Fruit fly (Drosophila melanogaster): Measurements from ENCODE around the gene grp.

Gene grp

dm6 chr2L:16676651-16677359, 3.0 kb upstream of the grp start, which contains the start of the genes Trpgamma and her (continued):
- no peak for TF ChIP-seq gsb-n (tag; optimal IDR thresholded peaks at IDR 0.05)
- peak; percentile 81 for TF ChIP-seq Sry-δ (GFP tag; optimal IDR thresholded peaks at IDR 0.05)
- peak; percentile 11 for TF ChIP-seq CG8924 (tag; optimal IDR thresholded peaks at IDR 0.05)
- TF ChIP-seq Chrac-16 (GFP tag; optimal IDR thresholded peaks at IDR 0.05), result no peak
- no peak for TF ChIP-seq salm (tag; optimal IDR thresholded peaks at IDR 0.05)
- TF ChIP-seq chif (GFP tag; optimal IDR thresholded peaks at IDR 0.05), result no peak
- TF ChIP-seq Oli (tag; optimal IDR thresholded peaks at IDR 0.05), result no peak
- TF ChIP-seq Usf (GFP tag; optimal IDR thresholded peaks at IDR 0.05), result no peak
- no peak for TF ChIP-seq CG18619 (GFP tag; optimal IDR thresholded peaks at IDR 0.05)
- TF ChIP-seq CG6272 (GFP tag; IDR thresholded peaks at IDR 0.05), result no peak
- no peak for TF ChIP-seq CG13123 (GFP tag; optimal IDR thresholded peaks at IDR 0.05)
- TF ChIP-seq CG10321 (GFP tag; IDR thresholded peaks at IDR 0.05), result no peak
- TF ChIP-seq CG34376 (GFP tag; optimal IDR thresholded peaks at IDR 0.05), result no peak
- TF ChIP-seq PHDP (tag; optimal IDR thresholded peaks at IDR 0.05), result no peak
- TF ChIP-seq CG8478 (optimal IDR thresholded peaks at IDR 0.05), result no peak
- no peak for TF ChIP-seq danr (GFP tag; IDR thresholded peaks at IDR 0.05)
- TF ChIP-seq Antp (GFP tag; optimal IDR thresholded peaks at IDR 0.05), result no peak
- TF ChIP-seq p53 (GFP tag; optimal IDR thresholded peaks at IDR 0.05), result no peak
- no peak for TF ChIP-seq grn (GFP tag; optimal IDR thresholded peaks at IDR 0.05)
- peak in 1 of 2 experiments; percentile 67 for TF ChIP-seq eve (GFP tag; optimal IDR thresholded peaks at IDR 0.05)
- no peak for TF ChIP-seq sens-2 (GFP tag; IDR thresholded peaks at IDR 0.05)
- peak; percentile 48 for TF ChIP-seq CG15514 (GFP tag; optimal IDR thresholded peaks at IDR 0.05)
- TF ChIP-seq nmo (GFP tag; optimal IDR thresholded peaks at IDR 0.05), result peak; percentile 52
- TF ChIP-seq GATAe (GFP tag; conservative IDR thresholded peaks at IDR 0.05), result no peak
- no peak for TF ChIP-seq schlank (tag; optimal IDR thresholded peaks at IDR 0.05)
- no peak for TF ChIP-seq kay (GFP tag; optimal IDR thresholded peaks at IDR 0.05)
- TF ChIP-seq HmgZ (tag; optimal IDR thresholded peaks at IDR 0.05), result peak; percentile 72
- no peak for TF ChIP-seq pros (GFP tag; optimal IDR thresholded peaks at IDR 0.05)
- TF ChIP-seq CG9797 (GFP tag; optimal IDR thresholded peaks at IDR 0.05), result no peak
- TF ChIP-seq Mad (GFP tag; optimal IDR thresholded peaks at IDR 0.05), result no peak
- no peak for TF ChIP-seq ranshi (GFP tag; IDR thresholded peaks at IDR 0.05)
- TF ChIP-seq CG12104 (GFP tag; optimal IDR thresholded peaks at IDR 0.05), result no peak
- TF ChIP-seq CG17359 (tag; optimal IDR thresholded peaks at IDR 0.05), result no peak
- TF ChIP-seq pho (GFP tag; optimal IDR thresholded peaks at IDR 0.05), result no peak
- TF ChIP-seq Elba2 (GFP tag; optimal IDR thresholded peaks at IDR 0.05), result peak; percentile 8
- peak; percentile 46 for TF ChIP-seq CG7928 (GFP tag; optimal IDR thresholded peaks at IDR 0.05)
- TF ChIP-seq Max (GFP tag; optimal IDR thresholded peaks at IDR 0.05), result no peak
- TF ChIP-seq CrebB (tag; optimal IDR thresholded peaks at IDR 0.05), result no peak
- TF ChIP-seq NfI (GFP tag; optimal IDR thresholded peaks at IDR 0.05), result no peak
- no peak for TF ChIP-seq cwo (GFP tag; optimal IDR thresholded peaks at IDR 0.05)
- no peak for TF ChIP-seq CG12391 (tag; optimal IDR thresholded peaks at IDR 0.05)
- peak; percentile 64 for TF ChIP-seq exex (tag; optimal IDR thresholded peaks at IDR 0.05)
- TF ChIP-seq org-1 (GFP tag; optimal IDR thresholded peaks at IDR 0.05), result no peak
- no peak for TF ChIP-seq yki (optimal IDR thresholded peaks at IDR 0.05)
